Fruit fly (Drosophila melanogaster): Measurements from ENCODE around the gene CG18417.

Gene CG18417

dm6 chr3L:7356386-7357117, 43.3 kb upstream of the CG18417 start, which contains the start of gene CTCF (continued):
- TF ChIP-seq sens (GFP tag) (peak; percentile 87), Ets97D (GFP tag; optimal IDR thresholded peaks at IDR 0.05) (peak; percentile 70), p53 (GFP tag; optimal IDR thresholded peaks at IDR 0.05) (no peak), CG9437 (GFP tag; optimal IDR thresholded peaks at IDR 0.05) (peak; percentile 49), Sox100B (GFP tag; optimal IDR thresholded peaks at IDR 0.05) (no peak), Hr78 (GFP tag; optimal IDR thresholded peaks at IDR 0.05) (no peak), Blimp-1 (GFP tag; optimal IDR thresholded peaks at IDR 0.05) (no peak), emc (GFP tag; optimal IDR thresholded peaks at IDR 0.05) (no peak), kni (GFP tag; optimal IDR thresholded peaks at IDR 0.05) (peak; percentile 31), fd64A (GFP tag; optimal IDR thresholded peaks at IDR 0.05) (no peak), CG15269 (tag; optimal IDR thresholded peaks at IDR 0.05) (peak; percentile 37), zfh2 (GFP tag; optimal IDR thresholded peaks at IDR 0.05) (no peak), fu2 (GFP tag; optimal IDR thresholded peaks at IDR 0.05) (no peak), MTF-1 (GFP tag; optimal IDR thresholded peaks at IDR 0.05; ENCODE audit: borderline replicate concordance) (no peak), CG3281 (GFP tag; optimal IDR thresholded peaks at IDR 0.05) (no peak), ftz-f1 (GFP tag; optimal IDR thresholded peaks at IDR 0.05) (peak; percentile 29), CG32532 (GFP tag; IDR thresholded peaks at IDR 0.05) (peak; percentile 54; the same call in 1 of the 2 replicates), CG7357 (GFP tag; IDR thresholded peaks at IDR 0.05) (no peak), CG4360 (GFP tag; IDR thresholded peaks at IDR 0.05) (no peak), repo (GFP tag; optimal IDR thresholded peaks at IDR 0.05) (peak; percentile 21), br (optimal IDR thresholded peaks at IDR 0.05) (no peak), TFAM (GFP tag; optimal IDR thresholded peaks at IDR 0.05) (no peak), CG8765 (GFP tag; IDR thresholded peaks at IDR 0.05) (no peak), CG12391 (tag; optimal IDR thresholded peaks at IDR 0.05) (peak; percentile 43), NK7.1 (GFP tag; optimal IDR thresholded peaks at IDR 0.05) (peak; percentile 20), CG18262 (tag; optimal IDR thresholded peaks at IDR 0.05) (peak; percentile 64), Dip3 (GFP tag; optimal IDR thresholded peaks at IDR 0.05) (no peak), NFAT (GFP tag; IDR thresholded peaks at IDR 0.05) (peak; percentile 66), CG7963 (GFP tag; IDR thresholded peaks at IDR 0.05; ENCODE audit: partially characterized antibody) (peak; percentile 68), CG42726 (GFP tag; IDR thresholded peaks at IDR 0.05; ENCODE audit: partially characterized antibody) (peak; percentile 68; the same call in 1 of the 2 replicates), CG4282 (GFP tag; optimal IDR thresholded peaks at IDR 0.05) (no peak), bbx (GFP tag; IDR thresholded peaks at IDR 0.05; ENCODE audit: partially characterized antibody) (peak; percentile 91), Mes4 (GFP tag; optimal IDR thresholded peaks at IDR 0.05) (peak; percentile 33), Pdp1 (GFP tag; optimal IDR thresholded peaks at IDR 0.05) (peak; percentile 33 to 36), CG4820 (GFP tag; optimal IDR thresholded peaks at IDR 0.05) (peak; percentile 38), dan (GFP tag; IDR thresholded peaks at IDR 0.05) (no peak), CG17359 (tag; optimal IDR thresholded peaks at IDR 0.05) (peak; percentile 34), CG18476 (GFP tag; optimal IDR thresholded peaks at IDR 0.05) (no peak), Six4 (GFP tag; optimal IDR thresholded peaks at IDR 0.05) (peak; percentile 3), lov (optimal IDR thresholded peaks at IDR 0.05) (no peak), lov (GFP tag; IDR thresholded peaks at IDR 0.05) (0 out of 3 replicates have a peak, but pooled peaks have one; percentile 10), Vsx1 (GFP tag; optimal IDR thresholded peaks at IDR 0.05) (no peak), zf30C (GFP tag; optimal IDR thresholded peaks at IDR 0.05) (no peak), Xrp1 (GFP tag; IDR thresholded peaks at IDR 0.05) (peak; percentile 33), CTCF (GFP tag; optimal IDR thresholded peaks at IDR 0.05) (peak; percentile 100), CG2678 (tag; optimal IDR thresholded peaks at IDR 0.05) (no peak), Hey (tag; optimal IDR thresholded peaks at IDR 0.05) (no peak), CG4617 (GFP tag; optimal IDR thresholded peaks at IDR 0.05; ENCODE audit: borderline replicate concordance) (peak; percentile 94), vnd (GFP tag; IDR thresholded peaks at IDR 0.05; ENCODE audit: partially characterized antibody) (peak; percentile 65; the same call in 2 of the 3 replicates), nom (GFP tag; optimal IDR thresholded peaks at IDR 0.05) (no peak)

Measured in whole organism, embryonic.